Fruit fly (Drosophila melanogaster) whole organism, prepupa: ENCODE data around the gene CG42869.
A peak's percentile ranks its signal among the peaks of the same experiment; 100 is the strongest.

Experiments used
- Blimp-1 ChIP-seq: fragments of 200-800 bp; sonication (Bioruptor generic); optimal IDR thresholded peaks from 3 replicates; lab custom pipeline; 2017; ENCODE audit warnings: missing biosample characterization, missing genetic modification characterization, mild to moderate bottlenecking, moderate library complexity, missing genetic modification reagents
- CG10631 ChIP-seq: fragments of 200-800 bp; sonication (Bioruptor generic); optimal IDR thresholded peaks from 2 replicates; lab custom pipeline; 2016; ENCODE audit warnings: missing biosample characterization, missing genetic modification characterization
- CG10669 ChIP-seq: fragments of 200-800 bp; sonication (Bioruptor generic); optimal IDR thresholded peaks from 3 replicates; lab custom pipeline; 2018; ENCODE audit warnings: missing biosample characterization, mild to moderate bottlenecking, missing genetic modification characterization, moderate library complexity
- CG11902 ChIP-seq: fragments of 200-800 bp; sonication (Bioruptor generic); optimal IDR thresholded peaks from 3 replicates; lab custom pipeline; 2016; ENCODE audit warnings: missing biosample characterization, missing genetic modification characterization
- CG15336 ChIP-seq: fragments of 200-800 bp; sonication (Bioruptor generic); IDR thresholded peaks from 2 replicates; pipeline ENCODE4 v1.3.6; 2022; ENCODE audit warnings: missing biosample characterization, missing genetic modification characterization
- CG16779 ChIP-seq: fragments of 200-800 bp; sonication (Bioruptor generic); optimal IDR thresholded peaks from 3 replicates; lab custom pipeline; 2017; ENCODE audit warnings: missing biosample characterization, mild to moderate bottlenecking, missing genetic modification characterization
- CG3032 ChIP-seq: fragments of 200-800 bp; optimal IDR thresholded peaks from 2 replicates; lab custom pipeline; 2019; ENCODE audit warnings: missing biosample characterization, mild to moderate bottlenecking, missing genetic modification characterization, moderate library complexity
- CG31627 ChIP-seq: fragments of 200-800 bp; sonication (Bioruptor generic); optimal IDR thresholded peaks from 3 replicates; lab custom pipeline; 2016; ENCODE audit warnings: missing biosample characterization, missing genetic modification characterization
- CG32006 ChIP-seq: fragments of 200-800 bp; sonication (Bioruptor generic); optimal IDR thresholded peaks from 3 replicates; lab custom pipeline; 2017; ENCODE audit warnings: missing biosample characterization, mild to moderate bottlenecking, missing genetic modification characterization
- CG34406 ChIP-seq: fragments of 200-800 bp; sonication (Bioruptor generic); optimal IDR thresholded peaks from 3 replicates; lab custom pipeline; 2016; ENCODE audit warnings: missing biosample characterization, missing genetic modification characterization
- CG3919 ChIP-seq: fragments of 200-800 bp; sonication (Bioruptor generic); optimal IDR thresholded peaks from 3 replicates; lab custom pipeline; 2016; ENCODE audit warnings: missing biosample characterization, missing genetic modification characterization
- CG4318 ChIP-seq: fragments of 200-800 bp; sonication (Bioruptor generic); optimal IDR thresholded peaks from 3 replicates; lab custom pipeline; 2017; ENCODE audit warnings: missing biosample characterization, mild to moderate bottlenecking, missing genetic modification characterization
- CG6163 ChIP-seq: fragments of 200-800 bp; sonication (Bioruptor generic); IDR thresholded peaks from 3 replicates; pipeline ENCODE4 v1.3.6; 2022; ENCODE audit warnings: missing biosample characterization, missing genetic modification characterization
- CG6276 ChIP-seq: fragments of 200-800 bp; sonication (Bioruptor generic); optimal IDR thresholded peaks from 2 replicates; lab custom pipeline; 2017; ENCODE audit warnings: missing biosample characterization, mild to moderate bottlenecking, missing genetic modification characterization
- CG6808 ChIP-seq: fragments of 200-800 bp; sonication (Bioruptor generic); optimal IDR thresholded peaks from 3 replicates; lab custom pipeline; 2017; ENCODE audit warnings: missing biosample characterization, missing genetic modification characterization, mild to moderate bottlenecking, moderate library complexity, missing genetic modification reagents
- CG6854 ChIP-seq: fragments of 200-800 bp; sonication (Bioruptor generic); optimal IDR thresholded peaks from 2 replicates; lab custom pipeline; 2017; ENCODE audit warnings: missing biosample characterization, mild to moderate bottlenecking, missing genetic modification characterization
- CG7368 ChIP-seq: fragments of 200-800 bp; sonication (Bioruptor generic); optimal IDR thresholded peaks from 3 replicates; lab custom pipeline; 2016; ENCODE audit warnings: missing biosample characterization, missing genetic modification characterization
- CG8119 ChIP-seq: fragments of 200-800 bp; sonication (Bioruptor generic); IDR thresholded peaks from 3 replicates; pipeline ENCODE4 v1.3.6; 2022; ENCODE audit warnings: missing biosample characterization, missing genetic modification characterization
- CG8632 ChIP-seq: fragments of 200-800 bp; sonication (Bioruptor generic); optimal IDR thresholded peaks from 3 replicates; lab custom pipeline; 2016; ENCODE audit warnings: missing biosample characterization, missing genetic modification characterization
- Eip78C ChIP-seq: fragments of 200-800 bp; sonication (Bioruptor generic); peaks from one replicate; lab custom pipeline; 2016; ENCODE audit warnings: missing biosample characterization, missing genetic modification characterization
- Eip93F ChIP-seq: fragments of 200-800 bp; sonication (Bioruptor generic); optimal IDR thresholded peaks from 2 replicates; lab custom pipeline; 2016; ENCODE audit warnings: missing biosample characterization, mild to moderate bottlenecking, missing genetic modification characterization
- Gug ChIP-seq: fragments of 200-800 bp; sonication (Bioruptor generic); IDR thresholded peaks from 2 replicates; pipeline ENCODE4 v1.3.6; 2022; ENCODE audit warnings: missing biosample characterization, missing genetic modification characterization
- Hr4 ChIP-seq: fragments of 200-800 bp; sonication (Bioruptor generic); optimal IDR thresholded peaks from 3 replicates; lab custom pipeline; 2016; ENCODE audit warnings: missing biosample characterization, missing genetic modification characterization
- Lpt ChIP-seq: fragments of 200-800 bp; sonication (Bioruptor generic); optimal IDR thresholded peaks from 3 replicates; lab custom pipeline; 2016; ENCODE audit warnings: missing biosample characterization, missing genetic modification characterization
- Met ChIP-seq: fragments of 200-800 bp; sonication (Bioruptor generic); optimal IDR thresholded peaks from 3 replicates; lab custom pipeline; 2016; ENCODE audit warnings: missing biosample characterization, missing genetic modification characterization
- Sox14 ChIP-seq: fragments of 200-800 bp; sonication (Bioruptor generic); optimal IDR thresholded peaks from 3 replicates; lab custom pipeline; 2016; ENCODE audit warnings: missing biosample characterization, missing genetic modification characterization
- Sox15 ChIP-seq: fragments of 200-800 bp; sonication (Bioruptor generic); optimal IDR thresholded peaks from 3 replicates; lab custom pipeline; 2016; ENCODE audit warnings: missing biosample characterization, missing genetic modification characterization
- achi ChIP-seq: fragments of 200-800 bp; sonication (Bioruptor generic); optimal IDR thresholded peaks from 3 replicates; lab custom pipeline; 2016; ENCODE audit warnings: missing biosample characterization, missing genetic modification characterization
- acj6 ChIP-seq: fragments of 200-800 bp; sonication (Bioruptor generic); optimal IDR thresholded peaks from 3 replicates; lab custom pipeline; 2016; ENCODE audit warnings: missing biosample characterization, missing genetic modification characterization
- cyc ChIP-seq: fragments of 200-800 bp; sonication (Bioruptor generic); optimal IDR thresholded peaks from 3 replicates; lab custom pipeline; 2016; ENCODE audit warnings: missing biosample characterization, missing genetic modification characterization
- dsx ChIP-seq: fragments of 200-800 bp; optimal IDR thresholded peaks from 3 replicates; lab custom pipeline; 2019; ENCODE audit warnings: missing biosample characterization, mild to moderate bottlenecking, missing genetic modification characterization, moderate library complexity; ENCODE audit not compliant: poor library complexity, severe bottlenecking
- eg ChIP-seq: fragments of 200-800 bp; sonication (Bioruptor generic); IDR thresholded peaks from 3 replicates; pipeline ENCODE4 v1.3.6; 2022; ENCODE audit warnings: missing biosample characterization, missing genetic modification characterization
- esn ChIP-seq: fragments of 200-800 bp; sonication (Bioruptor generic); optimal IDR thresholded peaks from 2 replicates; lab custom pipeline; 2016; ENCODE audit warnings: missing biosample characterization, mild to moderate bottlenecking, missing genetic modification characterization, moderate library complexity
- lz ChIP-seq: fragments of 200-800 bp; sonication (Bioruptor generic); optimal IDR thresholded peaks from 3 replicates; lab custom pipeline; 2016; ENCODE audit warnings: missing biosample characterization, missing genetic modification characterization
- net ChIP-seq: fragments of 200-800 bp; sonication (Bioruptor generic); optimal IDR thresholded peaks from 3 replicates; lab custom pipeline; 2016; ENCODE audit warnings: missing biosample characterization, missing genetic modification characterization
- pdm3 ChIP-seq: fragments of 200-800 bp; sonication (Bioruptor generic); optimal IDR thresholded peaks from 3 replicates; lab custom pipeline; 2016; ENCODE audit warnings: missing biosample characterization, missing genetic modification characterization
- salr ChIP-seq, 2 experiments: fragments of 200-800 bp; sonication (Bioruptor generic); optimal IDR thresholded peaks; 3 replicates each; lab custom pipeline; 2016 to 2018; ENCODE audit warnings: missing biosample characterization in 2 of 2, missing genetic modification characterization in 2 of 2, mild to moderate bottlenecking in 1 of 2
- spab ChIP-seq: fragments of 200-800 bp; sonication (Bioruptor generic); optimal IDR thresholded peaks from 2 replicates; lab custom pipeline; 2017; ENCODE audit warnings: missing biosample characterization, mild to moderate bottlenecking, missing genetic modification characterization, missing genetic modification reagents
- ss ChIP-seq, 2 experiments: fragments of 200-800 bp; sonication (Bioruptor generic); optimal IDR thresholded peaks; 2 replicates in 1 of 2; 3 replicates in 1 of 2; lab custom pipeline; 2017 to 2018; ENCODE audit warnings: mild to moderate bottlenecking in 2 of 2, missing biosample characterization in 2 of 2, missing genetic modification characterization in 2 of 2, moderate library complexity in 1 of 2
- svp ChIP-seq: fragments of 200-800 bp; sonication (Bioruptor generic); peaks from one replicate; lab custom pipeline; 2016; ENCODE audit warnings: missing biosample characterization, missing genetic modification characterization
- topi ChIP-seq: fragments of 200-800 bp; sonication (Bioruptor generic); optimal IDR thresholded peaks from 3 replicates; lab custom pipeline; 2016; ENCODE audit warnings: missing biosample characterization, missing genetic modification characterization
- vri ChIP-seq: fragments of 200-800 bp; sonication (Bioruptor generic); optimal IDR thresholded peaks from 3 replicates; lab custom pipeline; 2016; ENCODE audit warnings: missing biosample characterization, mild to moderate bottlenecking, missing genetic modification characterization

The CG42869 gene

dm6 chr3R:21698895-21699300, 37.8 kb downstream of the CG42869 start (continued):
- TF ChIP-seq salr (GFP tag; optimal IDR thresholded peaks at IDR 0.05; lab: Kevin White, UChicago) = peak; percentile 63 to 78
- peak; percentile 69 for TF ChIP-seq Sox15 (GFP tag; lab: Kevin White, UChicago)
- TF ChIP-seq achi (GFP tag; lab: Kevin White, UChicago) = peak; percentile 84
- TF ChIP-seq CG3919 = peak; percentile 86
- peak; percentile 65 for TF ChIP-seq Met (GFP tag; lab: Kevin White, UChicago)
- TF ChIP-seq CG8119 (GFP tag; lab: Robert Waterston, UW) = peak; percentile 92
- TF ChIP-seq net = peak; percentile 83
- TF ChIP-seq CG4318 = peak; percentile 83
- peak; percentile 80 for TF ChIP-seq CG8632
- TF ChIP-seq CG31627 (GFP tag; lab: Kevin White, UChicago) = peak; percentile 46
- TF ChIP-seq Eip78C (GFP tag; lab: Kevin White, UChicago) = peak; percentile 96
- peak; percentile 89 for TF ChIP-seq CG15336
- TF ChIP-seq CG7368 (GFP tag; lab: Kevin White, UChicago) = peak; percentile 79
- peak; percentile 76 for TF ChIP-seq esn
- peak; percentile 55 for TF ChIP-seq lz (GFP tag; lab: Kevin White, UChicago)
- peak; percentile 79 for TF ChIP-seq Lpt (GFP tag; lab: Kevin White, UChicago)
- TF ChIP-seq CG6854 (GFP tag; lab: Kevin White, UChicago) = peak; percentile 0
- peak; percentile 81 for TF ChIP-seq pdm3 (GFP tag; lab: Kevin White, UChicago)
- TF ChIP-seq CG6163 (GFP tag; lab: Robert Waterston, UW) = peak; percentile 80
- peak; percentile 48 for TF ChIP-seq Gug (GFP tag; lab: Robert Waterston, UW)
- TF ChIP-seq Blimp-1 = peak; percentile 32
- peak; percentile 65 for TF ChIP-seq CG11902 (GFP tag; lab: Kevin White, UChicago)
- peak; percentile 90 for TF ChIP-seq CG6808 (GFP tag; lab: Kevin White, UChicago)
- no peak for TF ChIP-seq vri (GFP tag; lab: Kevin White, UChicago)
- peak; percentile 65 for TF ChIP-seq Sox14 (GFP tag; lab: Kevin White, UChicago)
- TF ChIP-seq Eip93F (GFP tag; lab: Kevin White, UChicago) = peak; percentile 8
- TF ChIP-seq cyc = peak; percentile 47
- TF ChIP-seq dsx = peak; percentile 91

dm6 chr3R:21693110-21693672, 43.5 kb downstream of the CG42869 start:
- no peak for TF ChIP-seq acj6 (GFP tag; lab: Kevin White, UChicago)
- peak in 1 of 2 experiments; percentile 15 for TF ChIP-seq ss (GFP tag; optimal IDR thresholded peaks at IDR 0.05; lab: Kevin White, UChicago)
- TF ChIP-seq, all 60 proteins: peak for 1

- no peak for TF ChIP-seq CG10669 (GFP tag; lab: Kevin White, UChicago)
- TF ChIP-seq Sox14 (GFP tag; lab: Kevin White, UChicago) = no peak
- no peak for TF ChIP-seq topi (GFP tag; lab: Kevin White, UChicago)
- no peak for TF ChIP-seq spab
- no peak for TF ChIP-seq CG31627 (GFP tag; lab: Kevin White, UChicago)
- TF ChIP-seq CG4318 = no peak
- no peak for TF ChIP-seq cyc
- no peak for TF ChIP-seq CG34406 (GFP tag; lab: Kevin White, UChicago)
- no peak for TF ChIP-seq svp (GFP tag; lab: Kevin White, UChicago)
- TF ChIP-seq Hr4 (GFP tag; lab: Kevin White, UChicago) = no peak
- TF ChIP-seq eg = no peak
- TF ChIP-seq CG32006 (GFP tag; lab: Kevin White, UChicago) = peak; percentile 5
- no peak for TF ChIP-seq CG8632
- peak; percentile 53; the same call in 1 of the 2 replicates for TF ChIP-seq CG15336
- no peak for TF ChIP-seq CG7368 (GFP tag; lab: Kevin White, UChicago)
- no peak for TF ChIP-seq CG10631 (GFP tag; lab: Kevin White, UChicago)
- TF ChIP-seq CG6854 (GFP tag; lab: Kevin White, UChicago) = no peak
- TF ChIP-seq CG16779 (tag; lab: Kevin White, UChicago) = no peak
- TF ChIP-seq CG6276 (GFP tag; lab: Kevin White, UChicago) = peak; percentile 2
- TF ChIP-seq Eip78C (GFP tag; lab: Kevin White, UChicago) = peak; percentile 24
- TF ChIP-seq esn = no peak
- TF ChIP-seq CG3032 (tag; lab: Kevin White, UChicago) = no peak
These were observed 45.5 kb downstream of the CG42869 start for dm6 chr3R:21691114-21691513.
